Fruit fly (Drosophila melanogaster) whole organism, embryonic: ENCODE data around the gene wcy.

Experiments used
- Ada2b ChIP-seq: fragments of 200-800 bp; sonication (Bioruptor generic); IDR thresholded peaks from 2 replicates; pipeline ENCODE4 v1.3.6; 2022; ENCODE audit warnings: missing biosample characterization, missing genetic modification characterization
- Atf6 ChIP-seq: fragments of 200-800 bp; sonication (Bioruptor generic); IDR thresholded peaks from 2 replicates; pipeline ENCODE4 v1.3.6; 2022; ENCODE audit warnings: missing biosample characterization, missing genetic modification characterization
- CG10654 ChIP-seq: fragments of 200-800 bp; sonication (Bioruptor generic); optimal IDR thresholded peaks from 2 replicates; lab custom pipeline; 2016; ENCODE audit warnings: missing biosample characterization, missing genetic modification characterization
- CG10979 ChIP-seq: fragments of 200-800 bp; sonication (Bioruptor generic); optimal IDR thresholded peaks from 2 replicates; lab custom pipeline; 2018; ENCODE audit warnings: missing biosample characterization, mild to moderate bottlenecking, missing genetic modification characterization, moderate library complexity
- CG12659 ChIP-seq: fragments of 200-800 bp; sonication (Bioruptor generic); optimal IDR thresholded peaks from 3 replicates; lab custom pipeline; 2017; ENCODE audit warnings: mild to moderate bottlenecking, missing biosample characterization, missing genetic modification reagents, missing genetic modification characterization
- CG14441 ChIP-seq: fragments of 200-800 bp; sonication (Bioruptor generic); IDR thresholded peaks from 2 replicates; pipeline ENCODE4 v1.3.6; 2022; ENCODE audit warnings: missing biosample characterization, missing genetic modification characterization
- CG14860 ChIP-seq: fragments of 200-800 bp; sonication (Bioruptor generic); IDR thresholded peaks from 3 replicates; pipeline ENCODE4 v1.3.6; 2022; ENCODE audit warnings: missing biosample characterization, missing genetic modification characterization; ENCODE audit not compliant: partially characterized antibody
- CG1529 ChIP-seq: fragments of 200-800 bp; sonication (Bioruptor generic); optimal IDR thresholded peaks from 3 replicates; lab custom pipeline; 2018; ENCODE audit warnings: missing biosample characterization, missing genetic modification characterization
- CG15601 ChIP-seq: fragments of 200-800 bp; sonication (Bioruptor generic); optimal IDR thresholded peaks from 3 replicates; lab custom pipeline; 2019; ENCODE audit warnings: missing biosample characterization, mild to moderate bottlenecking, missing genetic modification characterization, moderate library complexity
- CG15696 ChIP-seq: fragments of 200-800 bp; sonication (Bioruptor generic); optimal IDR thresholded peaks from 2 replicates; lab custom pipeline; 2019; ENCODE audit warnings: missing biosample characterization, mild to moderate bottlenecking, missing genetic modification characterization, moderate library complexity
- CG1602 ChIP-seq: fragments of 200-800 bp; sonication (Bioruptor generic); optimal IDR thresholded peaks from 3 replicates; lab custom pipeline; 2016; ENCODE audit warnings: missing biosample characterization, missing genetic modification characterization
- CG16863 ChIP-seq: fragments of 200-800 bp; sonication (Bioruptor generic); optimal IDR thresholded peaks from 3 replicates; lab custom pipeline; 2016; ENCODE audit warnings: missing biosample characterization, missing genetic modification characterization
- CG17186 ChIP-seq: fragments of 200-800 bp; sonication (Bioruptor generic); optimal IDR thresholded peaks from 3 replicates; lab custom pipeline; 2017; ENCODE audit warnings: missing biosample characterization, missing genetic modification reagents, missing genetic modification characterization
- CG17385 ChIP-seq: fragments of 200-800 bp; sonication (Bioruptor generic); optimal IDR thresholded peaks from 3 replicates; lab custom pipeline; 2018; ENCODE audit warnings: missing biosample characterization, mild to moderate bottlenecking, missing genetic modification characterization
- CG17568 ChIP-seq: fragments of 200-800 bp; sonication (Bioruptor generic); optimal IDR thresholded peaks from 2 replicates; lab custom pipeline; 2018; ENCODE audit warnings: missing biosample characterization, mild to moderate bottlenecking, missing genetic modification characterization, moderate library complexity
- CG2116 ChIP-seq: fragments of 200-800 bp; sonication (Bioruptor generic); optimal IDR thresholded peaks from 3 replicates; lab custom pipeline; 2018; ENCODE audit warnings: missing biosample characterization, mild to moderate bottlenecking, missing genetic modification characterization
- CG2889 ChIP-seq: fragments of 200-800 bp; sonication (Bioruptor generic); IDR thresholded peaks from 3 replicates; pipeline ENCODE4 v1.3.6; 2022; ENCODE audit warnings: missing biosample characterization, missing genetic modification characterization
- CG3163 ChIP-seq: fragments of 200-800 bp; sonication (Bioruptor generic); optimal IDR thresholded peaks from 3 replicates; lab custom pipeline; 2016; ENCODE audit warnings: missing biosample characterization, missing genetic modification characterization
- CG34224 ChIP-seq: fragments of 200-800 bp; sonication (Bioruptor generic); IDR thresholded peaks from 3 replicates; pipeline ENCODE4 v1.3.6; 2022; ENCODE audit warnings: missing biosample characterization, missing genetic modification characterization; ENCODE audit not compliant: partially characterized antibody
- CG6765 ChIP-seq: fragments of 200-800 bp; sonication (Bioruptor generic); optimal IDR thresholded peaks from 3 replicates; lab custom pipeline; 2017; ENCODE audit warnings: missing biosample characterization, mild to moderate bottlenecking, missing genetic modification characterization
- CG6791 ChIP-seq: fragments of 200-800 bp; sonication (Bioruptor generic); IDR thresholded peaks from 3 replicates; pipeline ENCODE4 v1.3.6; 2022; ENCODE audit warnings: missing biosample characterization, missing genetic modification characterization; ENCODE audit not compliant: partially characterized antibody
- CG6813 ChIP-seq: fragments of 200-800 bp; sonication (Bioruptor generic); optimal IDR thresholded peaks from 2 replicates; lab custom pipeline; 2017; ENCODE audit warnings: missing biosample characterization, missing genetic modification characterization, mild to moderate bottlenecking, moderate library complexity, missing genetic modification reagents
- Dref ChIP-seq: fragments of 200-800 bp; sonication (Bioruptor generic); IDR thresholded peaks from 2 replicates; pipeline ENCODE4 v1.3.6; 2022; ENCODE audit warnings: missing biosample characterization, missing genetic modification characterization
- E2f2 ChIP-seq: fragments of 200-800 bp; sonication (Bioruptor generic); IDR thresholded peaks from 2 replicates; pipeline ENCODE4 v1.3.6; 2022; ENCODE audit warnings: missing biosample characterization, missing genetic modification characterization
- Fer1 ChIP-seq: fragments of 200-800 bp; sonication (Bioruptor generic); optimal IDR thresholded peaks from 2 replicates; lab custom pipeline; 2017; ENCODE audit warnings: missing biosample characterization, mild to moderate bottlenecking, missing genetic modification characterization
- Fer2 ChIP-seq: fragments of 200-800 bp; sonication (Bioruptor generic); optimal IDR thresholded peaks from 2 replicates; lab custom pipeline; 2018; ENCODE audit warnings: missing biosample characterization, mild to moderate bottlenecking, missing genetic modification characterization, moderate library complexity
- HLH3B ChIP-seq: fragments of 200-800 bp; sonication (Bioruptor generic); IDR thresholded peaks from 2 replicates; pipeline ENCODE4 v1.3.6; 2022; ENCODE audit warnings: missing biosample characterization, missing genetic modification characterization
- Lhr ChIP-seq: fragments of 200-800 bp; sonication (Bioruptor generic); optimal IDR thresholded peaks from 3 replicates; lab custom pipeline; 2017; ENCODE audit warnings: mild to moderate bottlenecking, missing biosample characterization, missing genetic modification reagents, missing genetic modification characterization
- Nf-YA ChIP-seq: fragments of 200-800 bp; sonication (Bioruptor generic); IDR thresholded peaks from 2 replicates; pipeline ENCODE4 v1.3.6; 2022; ENCODE audit warnings: missing biosample characterization, missing genetic modification characterization
- Pdp1 ChIP-seq, 2 experiments: fragments of 200-800 bp; sonication (Bioruptor generic); optimal IDR thresholded peaks; 3 replicates each; lab custom pipeline; 2016; ENCODE audit warnings: missing biosample characterization in 2 of 2, missing genetic modification characterization in 2 of 2, mild to moderate bottlenecking in 1 of 2, moderate library complexity in 1 of 2
- Poxn ChIP-seq: fragments of 200-800 bp; sonication (Bioruptor generic); IDR thresholded peaks from 2 replicates; pipeline ENCODE4 v1.3.6; 2022; ENCODE audit warnings: missing biosample characterization, missing genetic modification characterization
- Rfx ChIP-seq: fragments of 200-800 bp; sonication (Bioruptor generic); IDR thresholded peaks from 2 replicates; pipeline ENCODE4 v1.3.6; 2022; ENCODE audit warnings: missing biosample characterization, missing genetic modification characterization
- Sin3A ChIP-seq: fragments of >200 bp; optimal IDR thresholded peaks from 2 replicates; lab custom pipeline; 2018
- YL-1 ChIP-seq: fragments of 200-800 bp; sonication (Bioruptor generic); optimal IDR thresholded peaks from 3 replicates; lab custom pipeline; 2017; ENCODE audit warnings: missing biosample characterization, mild to moderate bottlenecking, missing genetic modification characterization
- cato ChIP-seq: fragments of 200-800 bp; sonication (Bioruptor generic); optimal IDR thresholded peaks from 2 replicates; lab custom pipeline; 2016; ENCODE audit warnings: missing biosample characterization, missing genetic modification characterization, borderline replicate concordance
- cg ChIP-seq: fragments of 200-800 bp; sonication (Bioruptor generic); optimal IDR thresholded peaks from 3 replicates; lab custom pipeline; 2019; ENCODE audit warnings: missing biosample characterization, mild to moderate bottlenecking, missing genetic modification characterization, moderate library complexity
- da ChIP-seq: fragments of 200-800 bp; sonication (Bioruptor generic); optimal IDR thresholded peaks from 2 replicates; lab custom pipeline; 2016; ENCODE audit warnings: missing biosample characterization, missing genetic modification characterization
- dmrt99B ChIP-seq: fragments of 200-800 bp; sonication (Bioruptor generic); optimal IDR thresholded peaks from 2 replicates; lab custom pipeline; 2018; ENCODE audit warnings: missing biosample characterization, mild to moderate bottlenecking, missing genetic modification characterization, moderate library complexity
- gem ChIP-seq: fragments of 200-800 bp; sonication (Bioruptor generic); optimal IDR thresholded peaks from 2 replicates; lab custom pipeline; 2019; ENCODE audit warnings: missing biosample characterization, mild to moderate bottlenecking, missing genetic modification characterization, moderate library complexity
- kah ChIP-seq: fragments of 200-800 bp; sonication (Bioruptor generic); optimal IDR thresholded peaks from 2 replicates; lab custom pipeline; 2018; ENCODE audit warnings: missing biosample characterization, mild to moderate bottlenecking, missing genetic modification characterization
- kni ChIP-seq: fragments of 200-800 bp; sonication (Bioruptor generic); optimal IDR thresholded peaks from 3 replicates; lab custom pipeline; 2017; ENCODE audit warnings: mild to moderate bottlenecking, missing biosample characterization, missing genetic modification reagents, missing genetic modification characterization
- knrl ChIP-seq: fragments of 200-800 bp; sonication (Bioruptor generic); IDR thresholded peaks from 3 replicates; pipeline ENCODE4 v1.3.6; 2022; ENCODE audit warnings: missing biosample characterization, missing genetic modification characterization; ENCODE audit not compliant: partially characterized antibody
- mirr ChIP-seq: fragments of 200-800 bp; sonication (Bioruptor generic); optimal IDR thresholded peaks from 3 replicates; lab custom pipeline; 2018; ENCODE audit warnings: missing biosample characterization, mild to moderate bottlenecking, missing genetic modification characterization
- nau ChIP-seq: fragments of 200-800 bp; sonication (Bioruptor generic); optimal IDR thresholded peaks from 3 replicates; lab custom pipeline; 2017; ENCODE audit warnings: missing biosample characterization, mild to moderate bottlenecking, missing genetic modification characterization, missing genetic modification reagents
- pb ChIP-seq: fragments of 200-800 bp; sonication (Bioruptor generic); optimal IDR thresholded peaks from 3 replicates; lab custom pipeline; 2016; ENCODE audit warnings: missing biosample characterization, missing genetic modification characterization
- repo ChIP-seq: fragments of 200-800 bp; sonication (Bioruptor generic); optimal IDR thresholded peaks from 2 replicates; lab custom pipeline; 2016; ENCODE audit warnings: missing biosample characterization, missing genetic modification characterization
- schlank ChIP-seq: fragments of 200-800 bp; sonication (Bioruptor generic); optimal IDR thresholded peaks from 2 replicates; lab custom pipeline; 2018; ENCODE audit warnings: missing biosample characterization, mild to moderate bottlenecking, missing genetic modification characterization
- tap ChIP-seq: fragments of 200-800 bp; optimal IDR thresholded peaks from 3 replicates; lab custom pipeline; 2019; ENCODE audit warnings: missing biosample characterization, mild to moderate bottlenecking, missing genetic modification characterization, moderate library complexity
- ttk ChIP-seq: fragments of 200-800 bp; sonication (Bioruptor generic); IDR thresholded peaks from 2 replicates; pipeline ENCODE4 v2.1.2; 2022; ENCODE audit warnings: missing biosample characterization, missing genetic modification characterization
- unc-4 ChIP-seq: fragments of 200-800 bp; sonication (Bioruptor generic); IDR thresholded peaks from 2 replicates; pipeline ENCODE4 v1.3.6; 2022; ENCODE audit warnings: missing biosample characterization, missing genetic modification characterization; ENCODE audit not compliant: partially characterized antibody

Gene wcy

DNA sequence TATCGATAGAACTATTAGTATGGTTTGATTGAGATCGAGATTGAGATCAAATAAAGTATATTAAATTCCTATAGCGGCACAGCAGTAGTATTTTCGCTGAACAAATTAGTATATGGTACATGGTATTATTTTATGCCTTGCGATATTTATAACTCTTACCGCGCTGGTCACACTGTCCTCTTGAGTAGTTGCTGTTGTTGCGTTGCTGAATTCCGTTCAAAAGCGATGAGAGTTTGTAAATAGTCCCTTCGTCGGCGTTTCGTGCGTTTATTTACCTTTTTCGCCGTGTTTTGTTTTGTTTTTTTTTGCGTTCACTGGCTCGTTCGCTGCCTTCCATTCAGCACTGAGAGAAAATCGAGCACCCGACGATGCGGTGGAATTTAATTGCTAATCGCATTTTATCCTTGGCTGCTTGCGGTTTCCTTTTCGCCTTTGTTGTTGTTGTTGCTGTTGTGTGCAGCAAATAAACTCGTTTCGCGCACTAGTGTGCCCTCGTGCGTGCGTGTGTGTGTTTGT is 29.8 kb upstream of the wcy start, which contains the start of gene CG5004 (continued):
- TF ChIP-seq E2f2 (GFP tag; lab: Robert Waterston, UW) (peak; percentile 56), knrl (GFP tag; lab: Robert Waterston, UW) (peak; percentile 38; the same call in 1 of the 3 replicates), kah (GFP tag; lab: Kevin White, UChicago) (peak; percentile 16), schlank (tag; lab: Kevin White, UChicago) (no peak), mirr (GFP tag; lab: Kevin White, UChicago) (no peak), ttk (GFP tag; lab: Robert Waterston, UW) (no peak), pb (GFP tag; lab: Kevin White, UChicago) (no peak), CG12659 (GFP tag; lab: Kevin White, UChicago) (peak; percentile 63), Ada2b (GFP tag; lab: Robert Waterston, UW) (no peak), CG1602 (no peak), da (no peak), CG15696 (tag; lab: Kevin White, UChicago) (no peak), CG17568 (GFP tag; lab: Kevin White, UChicago) (peak; percentile 52), HLH3B (GFP tag; lab: Robert Waterston, UW) (no peak), Fer2 (tag; lab: Kevin White, UChicago) (no peak), nau (GFP tag; lab: Kevin White, UChicago) (peak; percentile 39), unc-4 (GFP tag; lab: Robert Waterston, UW) (peak; percentile 53), CG2116 (GFP tag; lab: Kevin White, UChicago) (peak; percentile 2), CG3163 (GFP tag; lab: Kevin White, UChicago) (peak; percentile 21), Lhr (GFP tag; lab: Kevin White, UChicago) (peak; percentile 51), CG10654 (GFP tag; lab: Kevin White, UChicago) (no peak), CG6765 (GFP tag; lab: Kevin White, UChicago) (no peak), CG2889 (GFP tag; lab: Robert Waterston, UW) (no peak), CG17186 (GFP tag; lab: Kevin White, UChicago) (no peak), Dref (GFP tag; lab: Robert Waterston, UW) (peak; percentile 61), gem (tag; lab: Kevin White, UChicago) (no peak), CG34224 (GFP tag; lab: Robert Waterston, UW) (peak; percentile 44; the same call in 1 of the 3 replicates), CG16863 (GFP tag; lab: Kevin White, UChicago) (no peak), dmrt99B (no peak), YL-1 (GFP tag; lab: Kevin White, UChicago) (peak; percentile 17), CG6813 (GFP tag; lab: Kevin White, UChicago) (no peak), CG1529 (GFP tag; lab: Kevin White, UChicago) (no peak), cato (GFP tag; lab: Kevin White, UChicago) (no peak), cg (GFP tag; lab: Kevin White, UChicago) (peak; percentile 70), CG15601 (tag; lab: Kevin White, UChicago) (no peak), Atf6 (GFP tag; lab: Robert Waterston, UW) (no peak), kni (peak; percentile 3), Poxn (GFP tag; lab: Robert Waterston, UW) (no peak), CG14860 (GFP tag; lab: Robert Waterston, UW) (0 out of 3 replicates have a peak, but pooled peaks have one; percentile 43), Nf-YA (no peak), CG10979 (tag; lab: Kevin White, UChicago) (no peak), Pdp1 (GFP tag; optimal IDR thresholded peaks at IDR 0.05; lab: Kevin White, UChicago) (peak in 1 of 2 experiments; percentile 34), repo (GFP tag; lab: Kevin White, UChicago) (no peak), CG17385 (GFP tag; lab: Kevin White, UChicago) (no peak), Sin3A (lab: Kevin White, UChicago) (peak; percentile 23), CG14441 (GFP tag; lab: Robert Waterston, UW) (0 out of 2 replicates have a peak, but pooled peaks have one; percentile 16), tap (tag; lab: Kevin White, UChicago) (no peak), Rfx (GFP tag; lab: Robert Waterston, UW) (0 out of 2 replicates have a peak, but pooled peaks have one; percentile 8), CG6791 (GFP tag; lab: Robert Waterston, UW) (0 out of 3 replicates have a peak, but pooled peaks have one; percentile 8), Fer1 (GFP tag; lab: Kevin White, UChicago) (peak; percentile 36)
